Fruit fly (Drosophila melanogaster) whole organism, prepupa: Measurements from ENCODE around the gene CG13364.
A peak's percentile ranks its signal among the peaks of the same experiment; 100 is the strongest.

ENCODE experiments used
- CG8119 ChIP-seq: fragments of 200-800 bp; sonication (Bioruptor generic); IDR thresholded peaks from 3 replicates; pipeline ENCODE4 v1.3.6; 2022; ENCODE audit warnings: missing biosample characterization, missing genetic modification characterization
- Sox15 ChIP-seq: fragments of 200-800 bp; sonication (Bioruptor generic); optimal IDR thresholded peaks from 3 replicates; lab custom pipeline; 2016; ENCODE audit warnings: missing biosample characterization, missing genetic modification characterization
- pdm3 ChIP-seq: fragments of 200-800 bp; sonication (Bioruptor generic); optimal IDR thresholded peaks from 3 replicates; lab custom pipeline; 2016; ENCODE audit warnings: missing biosample characterization, missing genetic modification characterization

DNA sequence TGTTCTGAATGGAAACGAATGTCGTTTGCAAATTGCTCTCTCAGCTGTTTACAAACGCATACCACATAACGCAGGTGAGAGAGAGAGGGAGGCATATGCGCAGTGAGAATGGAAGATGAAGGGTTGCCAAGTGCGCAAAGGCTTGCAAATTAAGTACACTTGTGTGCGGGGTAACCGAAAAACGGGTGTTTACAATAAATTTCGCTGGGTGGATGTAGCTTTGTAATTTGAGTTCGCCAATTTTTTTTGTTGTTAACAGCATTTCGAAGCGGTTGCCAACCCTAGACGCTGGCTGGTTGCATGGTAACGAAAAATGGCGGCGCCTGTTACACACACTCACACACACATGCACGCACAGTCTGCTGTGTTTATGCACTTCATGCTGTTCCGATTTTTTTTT, 29.9 kb upstream of the CG13364 start:
- TF ChIP-seq pdm3 (GFP tag; lab: Kevin White, UChicago) (peak; percentile 97), CG8119 (peak; percentile 96), Sox15 (GFP tag; lab: Kevin White, UChicago) (peak; percentile 93)
